ENCODE assay signal across 1 worm cellular context in genomic region chrIII:9667591-9668265, ce11.
TF ChIP-seq lines count a peak whose summit lies in the region.

Gene C07A9.9 (minus strand): TSS chrIII:9667641.

TF ChIP-seq in whole organism, L1 larva, 84 proteins besides CTCF, POLR2A, EP300 and RAD21 (continued from another document):
- TF ChIP-seq isw-1 (GFP tag; IDR thresholded peaks at IDR 0.05; lab: Robert Waterston, UW) (peak; percentile 44), pqm-1 (tag; optimal IDR thresholded peaks at IDR 0.05; lab: Kevin White, UChicago) (no peak), sup-37 (GFP tag; optimal IDR thresholded peaks at IDR 0.05; lab: Kevin White, UChicago) (no peak), fkh-8 (tag; optimal IDR thresholded peaks at IDR 0.05; lab: Kevin White, UChicago) (peak; percentile 84), hpl-2 (GFP tag; optimal IDR thresholded peaks at IDR 0.05; lab: Kevin White, UChicago) (no peak), efl-3 (GFP tag; optimal IDR thresholded peaks at IDR 0.05; lab: Kevin White, UChicago) (peak; percentile 6), nhr-76 (tag; optimal IDR thresholded peaks at IDR 0.05; lab: Kevin White, UChicago) (no peak), tlp-1 (tag; optimal IDR thresholded peaks at IDR 0.05; lab: Kevin White, UChicago) (no peak), unc-30 (tag; optimal IDR thresholded peaks at IDR 0.05; lab: Kevin White, UChicago) (no peak), grh-1 (GFP tag; IDR thresholded peaks at IDR 0.05; lab: Robert Waterston, UW) (no peak), nhr-237 (tag; optimal IDR thresholded peaks at IDR 0.05; lab: Kevin White, UChicago) (no peak), ces-1 (GFP tag; optimal IDR thresholded peaks at IDR 0.05; lab: Kevin White, UChicago) (no peak), lin-15B (tag; optimal IDR thresholded peaks at IDR 0.05; lab: Kevin White, UChicago) (no peak), unc-62 (GFP tag; optimal IDR thresholded peaks at IDR 0.05; lab: Kevin White, UChicago) (no peak), C04F5.9 (tag; optimal IDR thresholded peaks at IDR 0.05; lab: Kevin White, UChicago) (peak; percentile 45), irx-1 (tag; optimal IDR thresholded peaks at IDR 0.05; lab: Kevin White, UChicago) (peak; percentile 50), nhr-12 (tag; optimal IDR thresholded peaks at IDR 0.05; lab: Kevin White, UChicago) (no peak), fkh-4 (tag; optimal IDR thresholded peaks at IDR 0.05; lab: Kevin White, UChicago; ENCODE audit: borderline replicate concordance) (no peak), nhr-20 (tag; optimal IDR thresholded peaks at IDR 0.05; lab: Kevin White, UChicago) (peak; percentile 79), tbx-2 (tag; optimal IDR thresholded peaks at IDR 0.05; lab: Kevin White, UChicago) (peak; percentile 62), fos-1 (tag; optimal IDR thresholded peaks at IDR 0.05; lab: Kevin White, UChicago) (peak; percentile 57), C34B4.2 (tag; optimal IDR thresholded peaks at IDR 0.05; lab: Kevin White, UChicago) (no peak), hlh-17 (GFP tag; optimal IDR thresholded peaks at IDR 0.05; lab: Kevin White, UChicago; ENCODE audit: borderline replicate concordance) (no peak)
